Fruit fly (Drosophila melanogaster) whole organism, pupa: ENCODE results near the gene Ugt35B1.

ENCODE experiments used
- CG10348 ChIP-seq: fragments of 200-800 bp; sonication (Bioruptor generic); IDR thresholded peaks from 2 replicates; pipeline ENCODE4 v1.3.6; 2022; ENCODE audit warnings: missing biosample characterization, missing genetic modification characterization
- CG13204 ChIP-seq: fragments of 200-800 bp; sonication (Bioruptor generic); optimal IDR thresholded peaks from 2 replicates; lab custom pipeline; 2018; ENCODE audit warnings: missing biosample characterization, mild to moderate bottlenecking, missing genetic modification characterization, moderate library complexity
- CG17806 ChIP-seq: fragments of 200-800 bp; sonication (Bioruptor generic); optimal IDR thresholded peaks from 2 replicates; lab custom pipeline; 2018; ENCODE audit warnings: missing biosample characterization, mild to moderate bottlenecking, missing genetic modification characterization, moderate library complexity
- CG32121 ChIP-seq: fragments of 200-800 bp; sonication (Bioruptor generic); IDR thresholded peaks from 2 replicates; pipeline ENCODE4 v1.3.6; 2022; ENCODE audit warnings: missing biosample characterization, missing genetic modification characterization
- CG34367 ChIP-seq: fragments of 200-800 bp; sonication (Bioruptor generic); optimal IDR thresholded peaks from 2 replicates; lab custom pipeline; 2018; ENCODE audit warnings: missing biosample characterization, mild to moderate bottlenecking, missing genetic modification characterization
- CG4496 ChIP-seq: fragments of 200-800 bp; sonication (Bioruptor generic); IDR thresholded peaks from 3 replicates; pipeline ENCODE4 v1.3.6; 2022; ENCODE audit warnings: missing biosample characterization, missing genetic modification characterization
- CG8159 ChIP-seq: fragments of 200-800 bp; sonication (Bioruptor generic); optimal IDR thresholded peaks from 3 replicates; lab custom pipeline; 2018; ENCODE audit warnings: missing biosample characterization, mild to moderate bottlenecking, missing genetic modification characterization, moderate library complexity
- CG8301 ChIP-seq: fragments of 200-800 bp; sonication (Bioruptor generic); optimal IDR thresholded peaks from 2 replicates; lab custom pipeline; 2018; ENCODE audit warnings: missing biosample characterization, mild to moderate bottlenecking, missing genetic modification characterization
- CG9948 ChIP-seq: fragments of 200-800 bp; sonication (Bioruptor generic); optimal IDR thresholded peaks from 2 replicates; lab custom pipeline; 2018; ENCODE audit warnings: missing biosample characterization, mild to moderate bottlenecking, missing genetic modification characterization, moderate library complexity
- D1 ChIP-seq: fragments of 200-800 bp; sonication (Bioruptor generic); optimal IDR thresholded peaks from 2 replicates; lab custom pipeline; 2018; ENCODE audit warnings: missing biosample characterization, mild to moderate bottlenecking, missing genetic modification characterization, moderate library complexity
- EcR ChIP-seq: fragments of 200-800 bp; sonication (Bioruptor generic); optimal IDR thresholded peaks from 3 replicates; lab custom pipeline; 2019; ENCODE audit warnings: missing biosample characterization, missing genetic modification characterization, mild to moderate bottlenecking, moderate library complexity, missing genetic modification reagents
- Pif1A ChIP-seq: fragments of 200-800 bp; sonication (Bioruptor generic); optimal IDR thresholded peaks from 3 replicates; lab custom pipeline; 2016; ENCODE audit warnings: missing biosample characterization, missing genetic modification characterization
- gl ChIP-seq: fragments of 200-800 bp; sonication (Bioruptor generic); optimal IDR thresholded peaks from 2 replicates; lab custom pipeline; 2018; ENCODE audit warnings: missing biosample characterization, mild to moderate bottlenecking, missing genetic modification characterization

dm6 chr3R:11195792-11196191 is 25.7 kb upstream of the Ugt35B1 start, which contains the start of gene CG18577:
- TF ChIP-seq CG34367 (tag; lab: Kevin White, UChicago): no peak
- TF ChIP-seq CG8159: no peak
- TF ChIP-seq CG10348: no peak
- TF ChIP-seq EcR (GFP tag; lab: Kevin White, UChicago): no peak
- TF ChIP-seq D1 (tag; lab: Kevin White, UChicago): no peak
- no peak for TF ChIP-seq CG9948 (tag; lab: Kevin White, UChicago)
- no peak for TF ChIP-seq CG13204
- no peak for TF ChIP-seq CG4496
- TF ChIP-seq CG17806 (tag; lab: Kevin White, UChicago): no peak
- TF ChIP-seq Pif1A (GFP tag; lab: Kevin White, UChicago): no peak
- no peak for TF ChIP-seq CG8301 (tag; lab: Kevin White, UChicago)
- TF ChIP-seq CG32121 (GFP tag; lab: Robert Waterston, UW): no peak
- no peak for TF ChIP-seq gl (tag; lab: Kevin White, UChicago)
